Worm (Caenorhabditis elegans) whole organism, early embryonic: ENCODE results near the gene F47C12.13.

Experiments
- B0310.2 ChIP-seq: sonication (generic microtip); optimal IDR thresholded peaks from 2 replicates; lab custom pipeline; 2016; ENCODE audit warnings: mild to moderate bottlenecking, missing genetic modification characterization, missing compliant biosample characterization
- F13C5.2 ChIP-seq: sonication (generic microtip); optimal IDR thresholded peaks from 2 replicates; lab custom pipeline; 2017; ENCODE audit warnings: mild to moderate bottlenecking, missing genetic modification characterization, inconsistent platforms, missing compliant biosample characterization
- aly-1 ChIP-seq: sonication (generic microtip); optimal IDR thresholded peaks from 2 replicates; lab custom pipeline; 2016; ENCODE audit warnings: missing genetic modification characterization, missing compliant biosample characterization
- ceh-13 ChIP-seq: fragments of 200-800 bp; sonication (Bioruptor generic); optimal IDR thresholded peaks from 2 replicates; lab custom pipeline; 2018; ENCODE audit warnings: mild to moderate bottlenecking, missing genetic modification characterization, missing compliant biosample characterization
- ceh-36 ChIP-seq: sonication (generic microtip); optimal IDR thresholded peaks from 2 replicates; lab custom pipeline; 2016; ENCODE audit warnings: missing genetic modification characterization, inconsistent platforms, missing compliant biosample characterization
- ets-7 ChIP-seq: sonication (generic microtip); optimal IDR thresholded peaks from 2 replicates; lab custom pipeline; 2016; ENCODE audit warnings: missing genotype, missing genetic modification characterization, missing compliant biosample characterization
- flt-1 ChIP-seq: fragments of 200-800 bp; sonication (Bioruptor generic); IDR thresholded peaks from 2 replicates; pipeline ENCODE4 v1.3.6; 2022; ENCODE audit warnings: missing genetic modification characterization, missing compliant biosample characterization
- hmbx-1 ChIP-seq: sonication (generic microtip); optimal IDR thresholded peaks from 2 replicates; lab custom pipeline; 2016; ENCODE audit warnings: mild to moderate bottlenecking, missing genetic modification characterization, missing compliant biosample characterization
- hmg-4 ChIP-seq: fragments of 200-800 bp; sonication (Bioruptor generic); optimal IDR thresholded peaks from 2 replicates; lab custom pipeline; 2018; ENCODE audit warnings: mild to moderate bottlenecking, missing genetic modification characterization, missing compliant biosample characterization
- hnd-1 ChIP-seq: sonication (generic microtip); optimal IDR thresholded peaks from 2 replicates; lab custom pipeline; 2016; ENCODE audit warnings: missing genetic modification characterization, missing compliant biosample characterization
- pes-1 ChIP-seq: fragments of 200-800 bp; sonication (Bioruptor generic); IDR thresholded peaks from 2 replicates; pipeline ENCODE4 v1.3.6; 2022; ENCODE audit warnings: missing genetic modification reagents, missing genetic modification characterization, missing compliant biosample characterization
- scrt-1 ChIP-seq: fragments of 200-800 bp; sonication (Bioruptor generic); IDR thresholded peaks from 2 replicates; pipeline ENCODE4 v1.3.6; 2022; ENCODE audit warnings: missing genetic modification characterization, missing compliant biosample characterization
- sea-1 ChIP-seq: fragments of 200-800 bp; sonication (Bioruptor generic); conservative IDR thresholded peaks from 2 replicates; pipeline ENCODE4 v1.3.6; 2022; ENCODE audit warnings: missing genetic modification characterization, missing compliant biosample characterization
- tbx-11 ChIP-seq: fragments of 200-800 bp; sonication (Bioruptor generic); IDR thresholded peaks from 2 replicates; pipeline ENCODE4 v1.3.6; 2022; ENCODE audit warnings: missing genetic modification characterization, missing compliant biosample characterization
- tbx-37 ChIP-seq: fragments of 200-800 bp; sonication (Bioruptor generic); conservative IDR thresholded peaks from 2 replicates; pipeline ENCODE4 v1.3.6; 2022; ENCODE audit warnings: missing genetic modification reagents, missing genetic modification characterization, missing compliant biosample characterization
- tra-4 ChIP-seq: sonication (generic microtip); optimal IDR thresholded peaks from 2 replicates; lab custom pipeline; 2017; ENCODE audit warnings: missing genetic modification characterization, missing compliant biosample characterization

F47C12.13 gene

DNA sequence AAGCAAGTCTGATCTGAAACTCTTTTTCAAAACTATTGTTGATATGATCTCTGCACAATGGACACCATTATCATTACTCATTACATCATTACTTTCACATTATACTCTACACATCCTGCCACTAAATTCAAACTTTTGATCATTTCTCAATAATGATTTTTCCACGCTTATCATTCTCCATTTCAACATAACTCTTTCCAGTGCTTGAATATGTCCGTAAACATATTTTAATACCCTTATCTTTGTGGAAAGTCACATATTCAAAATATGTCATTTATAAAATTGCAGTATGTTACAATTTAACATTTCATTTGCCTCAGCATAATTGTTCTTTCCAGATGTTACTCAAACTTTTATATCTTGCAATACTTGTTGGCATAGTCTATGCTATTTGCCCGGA is 33.8 kb downstream of the F47C12.13 start, which contains the start of gene clec-75:
Gene clec-75 (plus strand): TSS at position 339 of the 400 bp plus-strand sequence.
- TF ChIP-seq scrt-1 (no peak), tbx-11 (GFP tag; lab: Robert Waterston, UW) (no peak), hnd-1 (tag; lab: Kevin White, UChicago) (no peak), ceh-13 (GFP tag; lab: Kevin White, UChicago) (no peak), tra-4 (tag; lab: Kevin White, UChicago) (no peak), aly-1 (tag; lab: Kevin White, UChicago) (no peak)

DNA sequence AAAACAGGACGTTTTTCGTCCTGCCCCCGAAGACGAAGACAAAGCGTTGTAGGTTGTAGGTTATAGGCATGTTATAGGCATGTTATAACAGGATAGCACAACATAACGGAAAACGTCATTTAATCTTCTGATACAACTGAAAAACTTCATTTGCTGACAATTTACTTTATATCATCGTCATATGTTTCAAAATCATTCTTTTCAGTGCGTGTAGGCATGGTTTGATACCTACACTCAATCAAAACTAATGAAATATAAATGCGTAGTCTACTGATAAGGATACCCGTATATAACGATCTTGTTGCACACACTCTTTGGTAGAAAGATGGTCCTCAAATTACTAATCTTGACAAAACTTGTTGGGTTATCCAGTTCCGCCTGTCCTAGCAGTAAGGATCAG is 37.5 kb downstream of the F47C12.13 start, which contains the start of gene clec-74:
Gene clec-74 (plus strand): TSS at position 301 of the 400 bp plus-strand sequence.
- TF ChIP-seq tbx-11 (GFP tag; lab: Robert Waterston, UW) (no peak), scrt-1 (no peak), ets-7 (tag; lab: Kevin White, UChicago) (no peak), hnd-1 (tag; lab: Kevin White, UChicago) (no peak), B0310.2 (no peak)

DNA sequence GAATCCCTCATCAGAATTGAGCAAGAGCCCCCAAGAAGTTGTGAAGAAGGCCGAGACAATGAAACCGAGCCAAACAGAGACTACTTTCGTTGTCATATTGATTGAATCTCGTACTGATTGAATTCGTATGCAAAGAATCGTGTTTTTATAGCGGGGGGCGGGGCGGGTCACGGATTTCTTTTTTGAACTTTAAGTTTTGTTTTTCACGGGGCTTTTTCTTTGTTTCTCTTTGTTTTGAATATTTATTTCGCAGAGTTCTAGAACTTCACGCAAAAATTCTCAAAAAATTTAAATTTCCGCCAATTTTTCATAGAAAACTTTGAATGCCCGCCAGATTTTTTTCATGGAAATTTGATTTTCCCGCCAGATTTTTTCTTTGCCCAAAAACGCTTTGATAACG is 38.1 kb downstream of the F47C12.13 start, which contains the start of gene clec-73:
Gene clec-73 (minus strand): TSS at position 101 of the 400 bp plus-strand sequence.
- TF ChIP-seq tbx-37 (GFP tag; lab: Robert Waterston, UW) (no peak), F13C5.2 (no peak), tra-4 (tag; lab: Kevin White, UChicago) (no peak), scrt-1 (no peak), hmg-4 (no peak), hmbx-1 (tag; lab: Kevin White, UChicago) (no peak), sea-1 (no peak), pes-1 (GFP tag; lab: Robert Waterston, UW) (no peak), flt-1 (no peak)

DNA sequence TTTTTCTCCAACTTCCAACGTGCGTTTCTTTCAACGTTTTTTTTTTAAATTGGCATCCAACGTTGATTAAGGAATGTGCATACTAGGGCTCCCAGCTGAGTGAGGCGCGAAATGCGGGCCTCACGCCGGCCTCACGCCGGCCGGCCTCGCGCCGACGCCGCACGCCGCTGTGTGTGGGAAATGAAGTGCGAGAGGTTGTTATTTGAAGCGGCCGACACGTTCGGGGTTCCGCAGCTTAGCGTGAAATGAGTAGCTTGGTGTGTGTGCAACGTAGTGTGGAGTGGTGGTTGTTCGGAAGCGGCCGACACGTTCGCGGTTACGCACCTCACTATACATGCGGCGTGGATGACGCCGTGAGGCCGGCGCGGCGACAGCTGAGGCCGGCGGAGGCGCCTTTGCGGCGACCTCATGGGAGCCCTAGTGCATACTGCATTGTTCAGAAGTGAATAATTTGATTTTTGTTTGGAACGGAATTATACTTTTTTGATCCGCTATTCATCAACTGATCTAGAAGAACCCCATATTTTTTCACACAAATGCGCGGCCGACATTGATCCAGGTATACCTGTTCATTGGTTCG is 46.8 kb downstream of the F47C12.13 start:
- 0 out of 2 replicates have a peak, but pooled peaks have one; percentile 32 for TF ChIP-seq scrt-1

DNA sequence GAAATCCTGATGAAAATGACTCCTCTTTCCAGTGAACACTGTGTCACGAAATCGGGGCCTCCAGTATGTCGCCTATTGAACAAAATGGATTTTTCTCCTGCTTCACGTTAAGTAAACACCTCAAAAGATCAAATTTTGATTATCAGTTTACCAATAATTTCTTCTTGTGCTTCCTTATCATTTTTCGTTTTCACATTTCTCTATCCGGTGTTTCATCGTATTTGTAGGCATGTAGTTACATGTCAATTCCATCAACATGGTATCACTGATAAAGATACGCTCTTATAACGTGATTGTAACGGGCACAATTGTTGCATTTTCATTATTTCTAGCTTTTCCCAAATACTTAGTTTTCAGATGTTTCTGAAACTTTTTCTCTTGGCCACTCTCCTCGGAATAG is 49.8 kb downstream of the F47C12.13 start, which contains the start of gene clec-72:
Gene clec-72 (plus strand): TSS at position 358 of the 400 bp plus-strand sequence.
- TF ChIP-seq flt-1: no peak
- TF ChIP-seq F13C5.2: no peak
- TF ChIP-seq hmg-4: no peak
- TF ChIP-seq ets-7 (tag; lab: Kevin White, UChicago): no peak
- TF ChIP-seq hnd-1 (tag; lab: Kevin White, UChicago): no peak
- TF ChIP-seq tra-4 (tag; lab: Kevin White, UChicago): no peak
- TF ChIP-seq ceh-13 (GFP tag; lab: Kevin White, UChicago): no peak
- no peak for TF ChIP-seq hmbx-1 (tag; lab: Kevin White, UChicago)
- TF ChIP-seq pes-1 (GFP tag; lab: Robert Waterston, UW): no peak
- no peak for TF ChIP-seq ceh-36 (tag; lab: Kevin White, UChicago)
